Worm (Caenorhabditis elegans) whole organism, midembryonic: Measurements from ENCODE around the gene cfim-2.

Experiments used
- T22C8.4 ChIP-seq: fragments of 200-800 bp; sonication (Bioruptor generic); IDR thresholded peaks from 2 replicates; pipeline ENCODE4 v1.3.6; 2022; ENCODE audit warnings: missing genetic modification characterization, missing compliant biosample characterization
- flt-1 ChIP-seq: fragments of 200-800 bp; sonication (Bioruptor generic); IDR thresholded peaks from 2 replicates; pipeline ENCODE4 v1.3.6; 2022; ENCODE audit warnings: missing genetic modification characterization, missing compliant biosample characterization
- klf-2 ChIP-seq: fragments of 200-800 bp; sonication (Bioruptor generic); conservative IDR thresholded peaks from 2 replicates; pipeline ENCODE4 v1.3.6; 2022; ENCODE audit warnings: missing genetic modification reagents, missing genetic modification characterization, missing compliant biosample characterization
- med-1 ChIP-seq: sonication (generic microtip); optimal IDR thresholded peaks from 2 replicates; lab custom pipeline; 2017; ENCODE audit warnings: missing genetic modification characterization, mild to moderate bottlenecking, missing compliant biosample characterization, antibody characterized with exemption, missing genetic modification reagents; ENCODE audit not compliant: insufficient read depth
- ref-1 ChIP-seq: fragments of 200-800 bp; sonication (Bioruptor generic); conservative IDR thresholded peaks from 2 replicates; pipeline ENCODE4 v1.3.6; 2022; ENCODE audit warnings: missing genetic modification reagents, missing genetic modification characterization, missing compliant biosample characterization
- tab-1 ChIP-seq: fragments of 200-800 bp; sonication (Bioruptor generic); IDR thresholded peaks from 2 replicates; pipeline ENCODE4 v1.3.6; 2022; ENCODE audit warnings: missing genetic modification characterization, missing compliant biosample characterization
- ztf-23 ChIP-seq: fragments of 200-800 bp; sonication (Bioruptor generic); IDR thresholded peaks from 2 replicates; pipeline ENCODE4 v1.3.6; 2022; ENCODE audit warnings: missing genetic modification reagents, missing genetic modification characterization, missing compliant biosample characterization
- ztf-29 ChIP-seq: fragments of 200-800 bp; sonication (Bioruptor generic); IDR thresholded peaks from 2 replicates; pipeline ENCODE4 v1.3.6; 2022; ENCODE audit warnings: missing genetic modification reagents, missing genetic modification characterization, missing compliant biosample characterization

ce11 chrIV:8923381-8923780 lies 2.7 kb upstream of the cfim-2 start:
- no peak for TF ChIP-seq ztf-23 (GFP tag; lab: Robert Waterston, UW)
- TF ChIP-seq tab-1: no peak
- no peak for TF ChIP-seq klf-2 (GFP tag; lab: Robert Waterston, UW)
- no peak for TF ChIP-seq ref-1 (GFP tag; lab: Robert Waterston, UW)
- TF ChIP-seq flt-1 (GFP tag; lab: Robert Waterston, UW): no peak
- no peak for TF ChIP-seq ztf-29
- TF ChIP-seq T22C8.4 (GFP tag; lab: Robert Waterston, UW): no peak
- TF ChIP-seq med-1: no peak
